Fruit fly (Drosophila melanogaster) whole organism, embryonic: Measurements from ENCODE around the gene CG3294.

ENCODE experiments used
- ATbp ChIP-seq: fragments of 200-800 bp; sonication (Bioruptor generic); optimal IDR thresholded peaks from 2 replicates; lab custom pipeline; 2017; ENCODE audit warnings: missing biosample characterization, mild to moderate bottlenecking, missing genetic modification characterization, missing genetic modification reagents
- B-H1 ChIP-seq: fragments of 200-800 bp; sonication (Bioruptor generic); IDR thresholded peaks from 3 replicates; pipeline ENCODE4 v1.3.6; 2022; ENCODE audit warnings: missing biosample characterization, missing genetic modification characterization
- CG11504 ChIP-seq: fragments of 200-800 bp; sonication (Bioruptor generic); optimal IDR thresholded peaks from 3 replicates; lab custom pipeline; 2019; ENCODE audit warnings: missing biosample characterization, mild to moderate bottlenecking, missing genetic modification characterization, moderate library complexity
- CG12104 ChIP-seq: fragments of 200-800 bp; sonication (Bioruptor generic); optimal IDR thresholded peaks from 3 replicates; lab custom pipeline; 2016; ENCODE audit warnings: missing biosample characterization, missing genetic modification characterization
- CG12744 ChIP-seq: fragments of 200-800 bp; sonication (Bioruptor generic); optimal IDR thresholded peaks from 2 replicates; lab custom pipeline; 2016; ENCODE audit warnings: missing biosample characterization, missing genetic modification characterization
- CG13624 ChIP-seq: fragments of 200-800 bp; sonication (Bioruptor generic); optimal IDR thresholded peaks from 2 replicates; lab custom pipeline; 2016; ENCODE audit warnings: missing biosample characterization, missing genetic modification characterization
- CG14710 ChIP-seq: fragments of 200-800 bp; sonication (Bioruptor generic); optimal IDR thresholded peaks from 3 replicates; lab custom pipeline; 2019; ENCODE audit warnings: missing biosample characterization, mild to moderate bottlenecking, missing genetic modification characterization, moderate library complexity
- CG14965 ChIP-seq: fragments of 200-800 bp; sonication (Bioruptor generic); optimal IDR thresholded peaks from 2 replicates; lab custom pipeline; 2016; ENCODE audit warnings: missing biosample characterization, missing genetic modification characterization, borderline replicate concordance
- CG2678 ChIP-seq: fragments of 200-800 bp; sonication (Bioruptor generic); optimal IDR thresholded peaks from 3 replicates; lab custom pipeline; 2019; ENCODE audit warnings: missing biosample characterization, mild to moderate bottlenecking, missing genetic modification characterization, moderate library complexity
- CG30431 ChIP-seq: fragments of 200-800 bp; sonication (Bioruptor generic); optimal IDR thresholded peaks from 2 replicates; lab custom pipeline; 2017; ENCODE audit warnings: missing biosample characterization, missing genetic modification characterization
- CG31388 ChIP-seq: fragments of 200-800 bp; sonication (Bioruptor generic); optimal IDR thresholded peaks from 2 replicates; lab custom pipeline; 2016; ENCODE audit warnings: missing biosample characterization, missing genetic modification characterization
- CG4360 ChIP-seq: fragments of 200-800 bp; sonication (Bioruptor generic); IDR thresholded peaks from 2 replicates; pipeline ENCODE4 v1.3.6; 2022; ENCODE audit warnings: missing biosample characterization, missing genetic modification characterization
- CG4404 ChIP-seq: fragments of 200-800 bp; sonication (Bioruptor generic); IDR thresholded peaks from 2 replicates; pipeline ENCODE4 v1.3.6; 2022; ENCODE audit warnings: missing biosample characterization, missing genetic modification characterization
- CG5953 ChIP-seq: fragments of 200-800 bp; sonication (Bioruptor generic); IDR thresholded peaks from 2 replicates; pipeline ENCODE4 v1.3.6; 2022; ENCODE audit warnings: missing biosample characterization, missing genetic modification characterization
- CG6254 ChIP-seq: fragments of 200-800 bp; sonication (Bioruptor generic); optimal IDR thresholded peaks from 3 replicates; lab custom pipeline; 2017; ENCODE audit warnings: mild to moderate bottlenecking, missing biosample characterization, missing genetic modification reagents, missing genetic modification characterization
- CG7963 ChIP-seq: fragments of 200-800 bp; sonication (Bioruptor generic); IDR thresholded peaks from 3 replicates; pipeline ENCODE4 v1.3.6; 2022; ENCODE audit warnings: missing biosample characterization, missing genetic modification characterization; ENCODE audit not compliant: partially characterized antibody
- CG8359 ChIP-seq: fragments of 200-800 bp; sonication (Bioruptor generic); optimal IDR thresholded peaks from 2 replicates; lab custom pipeline; 2017; ENCODE audit warnings: missing biosample characterization, mild to moderate bottlenecking, missing genetic modification characterization, borderline replicate concordance
- CHES-1-like ChIP-seq: fragments of 200-800 bp; sonication (Bioruptor generic); optimal IDR thresholded peaks from 2 replicates; lab custom pipeline; 2016; ENCODE audit warnings: missing biosample characterization, missing genetic modification characterization
- Dek ChIP-seq: fragments of 200-800 bp; sonication (Bioruptor generic); optimal IDR thresholded peaks from 3 replicates; lab custom pipeline; 2019; ENCODE audit warnings: missing biosample characterization, mild to moderate bottlenecking, missing genetic modification characterization, moderate library complexity
- Dp ChIP-seq: fragments of 200-800 bp; sonication (Bioruptor generic); optimal IDR thresholded peaks from 2 replicates; lab custom pipeline; 2018; ENCODE audit warnings: missing biosample characterization, mild to moderate bottlenecking, missing genetic modification characterization, moderate library complexity
- Fer1 ChIP-seq: fragments of 200-800 bp; sonication (Bioruptor generic); optimal IDR thresholded peaks from 2 replicates; lab custom pipeline; 2017; ENCODE audit warnings: missing biosample characterization, mild to moderate bottlenecking, missing genetic modification characterization
- GATAe ChIP-seq: fragments of 200-800 bp; sonication (Bioruptor generic); conservative IDR thresholded peaks from 2 replicates; pipeline ENCODE4 v1.3.6; 2022; ENCODE audit warnings: missing biosample characterization, missing genetic modification characterization
- MESR4 ChIP-seq: fragments of 200-800 bp; sonication (Bioruptor generic); optimal IDR thresholded peaks from 2 replicates; lab custom pipeline; 2018; ENCODE audit warnings: missing biosample characterization, mild to moderate bottlenecking, missing genetic modification characterization, moderate library complexity
- Med ChIP-seq: fragments of 200-800 bp; sonication (Bioruptor generic); peaks from one replicate; lab custom pipeline; 2016; ENCODE audit warnings: missing biosample characterization, missing genetic modification characterization, mild to moderate bottlenecking, inconsistent platforms, moderate library complexity
- Myb ChIP-seq: fragments of 200-800 bp; sonication (Bioruptor generic); optimal IDR thresholded peaks from 2 replicates; lab custom pipeline; 2016; ENCODE audit warnings: missing biosample characterization, missing genetic modification characterization
- Pdp1 ChIP-seq, 2 experiments: fragments of 200-800 bp; sonication (Bioruptor generic); optimal IDR thresholded peaks; 3 replicates each; lab custom pipeline; 2016; ENCODE audit warnings: missing biosample characterization in 2 of 2, missing genetic modification characterization in 2 of 2, mild to moderate bottlenecking in 1 of 2, moderate library complexity in 1 of 2
- Spps ChIP-seq: fragments of 200-800 bp; sonication (Bioruptor generic); optimal IDR thresholded peaks from 2 replicates; lab custom pipeline; 2018; ENCODE audit warnings: missing biosample characterization, mild to moderate bottlenecking, missing genetic modification characterization
- ab ChIP-seq: fragments of 200-800 bp; sonication (Bioruptor generic); optimal IDR thresholded peaks from 2 replicates; lab custom pipeline; 2016; ENCODE audit warnings: missing biosample characterization, missing genetic modification characterization
- bab2 ChIP-seq: fragments of 200-800 bp; sonication (Bioruptor generic); optimal IDR thresholded peaks from 2 replicates; lab custom pipeline; 2016; ENCODE audit warnings: missing biosample characterization, missing genetic modification characterization
- bigmax ChIP-seq: fragments of 200-800 bp; sonication (Bioruptor generic); optimal IDR thresholded peaks from 2 replicates; lab custom pipeline; 2018; ENCODE audit warnings: missing biosample characterization, mild to moderate bottlenecking, missing genetic modification characterization
- eyg ChIP-seq: fragments of 200-800 bp; sonication (Bioruptor generic); optimal IDR thresholded peaks from 3 replicates; lab custom pipeline; 2016; ENCODE audit warnings: missing biosample characterization, missing genetic modification characterization
- ftz-f1 ChIP-seq: fragments of 200-800 bp; sonication (Bioruptor generic); optimal IDR thresholded peaks from 2 replicates; lab custom pipeline; 2016; ENCODE audit warnings: missing biosample characterization, missing genetic modification characterization
- fu2 ChIP-seq: fragments of 200-800 bp; sonication (Bioruptor generic); optimal IDR thresholded peaks from 2 replicates; lab custom pipeline; 2016; ENCODE audit warnings: missing biosample characterization, missing genetic modification characterization
- ham ChIP-seq: fragments of 200-800 bp; sonication (Bioruptor generic); IDR thresholded peaks from 2 replicates; pipeline ENCODE4 v1.3.6; 2022; ENCODE audit warnings: missing biosample characterization, missing genetic modification characterization
- hbn ChIP-seq: fragments of 200-800 bp; sonication (Bioruptor generic); IDR thresholded peaks from 2 replicates; pipeline ENCODE4 v1.3.6; 2022; ENCODE audit warnings: missing biosample characterization, missing genetic modification characterization; ENCODE audit not compliant: partially characterized antibody
- insv ChIP-seq, 2 experiments: fragments of 200-800 bp; sonication (Bioruptor generic); optimal IDR thresholded peaks; 3 replicates each; lab custom pipeline; 2016 to 2018; ENCODE audit warnings: missing biosample characterization in 2 of 2, missing genetic modification characterization in 2 of 2
- klu ChIP-seq: fragments of 200-800 bp; sonication (Bioruptor generic); IDR thresholded peaks from 2 replicates; pipeline ENCODE4 v1.3.6; 2022; ENCODE audit warnings: missing biosample characterization, missing genetic modification characterization
- lilli ChIP-seq: fragments of 200-800 bp; sonication (Bioruptor generic); optimal IDR thresholded peaks from 3 replicates; lab custom pipeline; 2016; ENCODE audit warnings: missing biosample characterization, missing genetic modification characterization
- mam ChIP-seq: fragments of 200-800 bp; sonication (Bioruptor generic); optimal IDR thresholded peaks from 3 replicates; lab custom pipeline; 2016; ENCODE audit warnings: missing biosample characterization, missing genetic modification characterization
- nerfin-1 ChIP-seq: fragments of 200-800 bp; sonication (Bioruptor generic); optimal IDR thresholded peaks from 3 replicates; lab custom pipeline; 2019; ENCODE audit warnings: missing biosample characterization, mild to moderate bottlenecking, missing genetic modification characterization, moderate library complexity
- nerfin-2 ChIP-seq: fragments of 200-800 bp; sonication (Bioruptor generic); IDR thresholded peaks from 2 replicates; pipeline ENCODE4 v1.3.6; 2022; ENCODE audit warnings: missing biosample characterization, missing genetic modification characterization; ENCODE audit not compliant: partially characterized antibody
- otp ChIP-seq: fragments of 200-800 bp; sonication (Bioruptor generic); IDR thresholded peaks from 3 replicates; pipeline ENCODE4, ENCODE4 v1.3.6; 2022; ENCODE audit warnings: missing biosample characterization, missing genetic modification characterization
- pan ChIP-seq, 4 experiments: fragments of >200 bp in 3 of 4; fragments of 200-800 bp in 1 of 4; sonication (Bioruptor generic) in 1 of 4; optimal IDR thresholded peaks in 3 of 4; IDR thresholded peaks in 1 of 4; 2 replicates each; pipeline versions ENCODE4 v1.3.6 to Lab custom; 2017 to 2022; ENCODE audit warnings: missing biosample characterization in 2 of 4, missing genetic modification characterization in 2 of 4, mixed read lengths in 1 of 4
- seq ChIP-seq: fragments of 200-800 bp; sonication (Bioruptor generic); IDR thresholded peaks from 2 replicates; pipeline ENCODE4 v1.3.6; 2022; ENCODE audit warnings: missing biosample characterization, missing genetic modification characterization
- so ChIP-seq: fragments of 200-800 bp; sonication (Bioruptor generic); IDR thresholded peaks from 3 replicates; pipeline ENCODE4 v1.3.6; 2022; ENCODE audit warnings: missing biosample characterization, missing genetic modification characterization
- tio ChIP-seq: fragments of 200-800 bp; sonication (Bioruptor generic); optimal IDR thresholded peaks from 2 replicates; lab custom pipeline; 2017; ENCODE audit warnings: missing biosample characterization, missing genetic modification characterization, inconsistent platforms
- trem ChIP-seq: fragments of 200-800 bp; optimal IDR thresholded peaks from 3 replicates; lab custom pipeline; 2019; ENCODE audit warnings: missing biosample characterization, mild to moderate bottlenecking, missing genetic modification characterization, moderate library complexity
- wdn ChIP-seq: fragments of 200-800 bp; sonication (Bioruptor generic); IDR thresholded peaks from 2 replicates; pipeline ENCODE4 v1.3.6; 2022; ENCODE audit warnings: missing biosample characterization, missing genetic modification characterization
- wek ChIP-seq: fragments of 200-800 bp; sonication (Bioruptor generic); optimal IDR thresholded peaks from 3 replicates; lab custom pipeline; 2018; ENCODE audit warnings: missing biosample characterization, mild to moderate bottlenecking, missing genetic modification characterization, moderate library complexity
- zf30C ChIP-seq: fragments of 200-800 bp; sonication (Bioruptor generic); optimal IDR thresholded peaks from 3 replicates; lab custom pipeline; 2018; ENCODE audit warnings: missing biosample characterization, mild to moderate bottlenecking, missing genetic modification characterization

The CG3294 gene

dm6 chr2L:4818056-4818455 is 23.7 kb downstream of the CG3294 start, which contains the start of gene CG3225 (continued):
- TF ChIP-seq pan (optimal IDR thresholded peaks at IDR 0.05; lab: Kevin White, UChicago) (no peak), pan (GFP tag; optimal IDR thresholded peaks at IDR 0.05 in 1 of 2, IDR thresholded peaks at IDR 0.05 in 1 of 2) (no peak), ham (no peak), zf30C (no peak), Dp (GFP tag; lab: Kevin White, UChicago) (peak; percentile 95), Dek (tag; lab: Kevin White, UChicago) (no peak), wek (GFP tag; lab: Kevin White, UChicago) (no peak), CG12744 (GFP tag; lab: Kevin White, UChicago) (no peak), ftz-f1 (GFP tag; lab: Kevin White, UChicago) (no peak), klu (no peak), wdn (GFP tag; lab: Robert Waterston, UW) (no peak), Pdp1 (GFP tag; optimal IDR thresholded peaks at IDR 0.05; lab: Kevin White, UChicago) (peak in 1 of 2 experiments; percentile 36), Spps (tag; lab: Kevin White, UChicago) (no peak), tio (no peak), MESR4 (GFP tag; lab: Kevin White, UChicago) (peak; percentile 39), ab (no peak), bigmax (no peak), CG13624 (GFP tag; lab: Kevin White, UChicago) (no peak), bab2 (GFP tag; lab: Kevin White, UChicago) (no peak), CG5953 (GFP tag; lab: Robert Waterston, UW) (no peak), ATbp (GFP tag; lab: Kevin White, UChicago) (no peak), mam (no peak), CG2678 (no peak), insv (GFP tag; optimal IDR thresholded peaks at IDR 0.05; lab: Kevin White, UChicago) (no peak), eyg (no peak), CG31388 (no peak), otp (GFP tag; lab: Robert Waterston, UW) (no peak), seq (GFP tag; lab: Robert Waterston, UW) (no peak), fu2 (GFP tag; lab: Kevin White, UChicago) (no peak), so (GFP tag; lab: Robert Waterston, UW) (no peak), Med (GFP tag; lab: Kevin White, UChicago) (no peak), CG6254 (GFP tag; lab: Kevin White, UChicago) (no peak), hbn (peak; percentile 33; the same call in 1 of the 2 replicates), nerfin-2 (GFP tag; lab: Robert Waterston, UW) (no peak; the same call in 1 of the 2 replicates), Myb (GFP tag; lab: Kevin White, UChicago) (peak; percentile 89), nerfin-1 (peak; percentile 14), trem (peak; percentile 70), CG4360 (GFP tag; lab: Robert Waterston, UW) (no peak), lilli (no peak), CG11504 (no peak), GATAe (no peak), CG7963 (0 out of 3 replicates have a peak, but pooled peaks have one; percentile 43), CG14965 (GFP tag; lab: Kevin White, UChicago) (no peak), B-H1 (GFP tag; lab: Robert Waterston, UW) (no peak), CG30431 (GFP tag; lab: Kevin White, UChicago) (no peak), CG4404 (GFP tag; lab: Robert Waterston, UW) (no peak), CHES-1-like (GFP tag; lab: Kevin White, UChicago) (no peak), CG12104 (GFP tag; lab: Kevin White, UChicago) (no peak), CG8359 (no peak), CG14710 (tag; lab: Kevin White, UChicago) (peak; percentile 46), Fer1 (no peak)
